Fruit fly (Drosophila melanogaster) whole organism, prepupa: Measurements from ENCODE around the gene Pfrx.

Experiments used
- CG10631 ChIP-seq: fragments of 200-800 bp; sonication (Bioruptor generic); optimal IDR thresholded peaks from 2 replicates; lab custom pipeline; 2016; ENCODE audit warnings: missing biosample characterization, missing genetic modification characterization
- CG10669 ChIP-seq: fragments of 200-800 bp; sonication (Bioruptor generic); optimal IDR thresholded peaks from 3 replicates; lab custom pipeline; 2018; ENCODE audit warnings: missing biosample characterization, mild to moderate bottlenecking, missing genetic modification characterization, moderate library complexity
- CG11294 ChIP-seq: fragments of 200-800 bp; sonication (Bioruptor generic); IDR thresholded peaks from 2 replicates; pipeline ENCODE4 v1.3.6; 2022; ENCODE audit warnings: missing biosample characterization, missing genetic modification characterization
- CG3032 ChIP-seq: fragments of 200-800 bp; optimal IDR thresholded peaks from 2 replicates; lab custom pipeline; 2019; ENCODE audit warnings: missing biosample characterization, mild to moderate bottlenecking, missing genetic modification characterization, moderate library complexity
- CG7368 ChIP-seq: fragments of 200-800 bp; sonication (Bioruptor generic); optimal IDR thresholded peaks from 3 replicates; lab custom pipeline; 2016; ENCODE audit warnings: missing biosample characterization, missing genetic modification characterization
- Gug ChIP-seq: fragments of 200-800 bp; sonication (Bioruptor generic); IDR thresholded peaks from 2 replicates; pipeline ENCODE4 v1.3.6; 2022; ENCODE audit warnings: missing biosample characterization, missing genetic modification characterization
- Hr39 ChIP-seq: fragments of 200-800 bp; sonication (Bioruptor generic); optimal IDR thresholded peaks from 2 replicates; lab custom pipeline; 2016; ENCODE audit warnings: missing biosample characterization, missing genetic modification characterization
- Hr4 ChIP-seq: fragments of 200-800 bp; sonication (Bioruptor generic); optimal IDR thresholded peaks from 3 replicates; lab custom pipeline; 2016; ENCODE audit warnings: missing biosample characterization, missing genetic modification characterization
- Lpt ChIP-seq: fragments of 200-800 bp; sonication (Bioruptor generic); optimal IDR thresholded peaks from 3 replicates; lab custom pipeline; 2016; ENCODE audit warnings: missing biosample characterization, missing genetic modification characterization
- Sox15 ChIP-seq: fragments of 200-800 bp; sonication (Bioruptor generic); optimal IDR thresholded peaks from 3 replicates; lab custom pipeline; 2016; ENCODE audit warnings: missing biosample characterization, missing genetic modification characterization
- eg ChIP-seq: fragments of 200-800 bp; sonication (Bioruptor generic); IDR thresholded peaks from 3 replicates; pipeline ENCODE4 v1.3.6; 2022; ENCODE audit warnings: missing biosample characterization, missing genetic modification characterization

DNA sequence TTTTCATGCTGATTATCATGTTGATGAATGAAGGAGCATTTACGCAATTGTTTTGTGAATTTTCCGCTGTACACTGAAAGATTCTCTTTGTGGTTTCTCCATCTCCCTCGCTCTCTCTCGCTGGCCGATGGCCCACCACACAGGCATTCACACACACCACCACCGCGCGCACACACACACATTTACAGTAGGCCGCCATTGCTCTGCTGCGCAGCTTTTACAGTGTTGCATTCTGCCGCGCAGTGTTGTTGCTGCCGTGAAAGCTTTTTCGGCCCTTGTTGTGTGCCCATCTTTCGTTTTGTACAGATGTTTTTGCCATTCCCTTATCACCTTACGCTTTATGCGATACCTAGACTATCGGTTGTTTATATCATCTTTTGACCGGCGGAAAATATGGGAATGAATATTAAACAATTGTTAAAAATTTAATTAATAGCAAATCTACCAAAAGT, 1.5 kb downstream of the Pfrx start:
- TF ChIP-seq Gug (GFP tag; lab: Robert Waterston, UW) (no peak), Sox15 (GFP tag; lab: Kevin White, UChicago) (no peak), eg (peak; percentile 28; the same call in 1 of the 3 replicates), CG7368 (peak; percentile 31), Lpt (GFP tag; lab: Kevin White, UChicago) (no peak), Hr4 (no peak), CG3032 (tag; lab: Kevin White, UChicago) (no peak), CG10669 (GFP tag; lab: Kevin White, UChicago) (no peak), CG10631 (GFP tag; lab: Kevin White, UChicago) (no peak), CG11294 (no peak), Hr39 (peak; percentile 14)
